Fruit fly (Drosophila melanogaster) whole organism, embryonic: ENCODE measurements around the gene ppk30.

Experiments
- Abd-B ChIP-seq: fragments of 200-800 bp; sonication (Bioruptor generic); optimal IDR thresholded peaks from 2 replicates; lab custom pipeline; 2018; ENCODE audit warnings: missing biosample characterization, mild to moderate bottlenecking, missing genetic modification characterization, moderate library complexity
- Awh ChIP-seq: fragments of 200-800 bp; sonication (Bioruptor generic); IDR thresholded peaks from 2 replicates; pipeline ENCODE4, ENCODE4 v1.3.6; 2022; ENCODE audit warnings: missing biosample characterization, missing genetic modification characterization
- BEAF-32 ChIP-seq: fragments of 200-800 bp; sonication (Bioruptor generic); optimal IDR thresholded peaks from 3 replicates; lab custom pipeline; 2017; ENCODE audit warnings: missing biosample characterization, missing genetic modification characterization, mild to moderate bottlenecking, moderate library complexity, missing genetic modification reagents
- CG10979 ChIP-seq: fragments of 200-800 bp; sonication (Bioruptor generic); optimal IDR thresholded peaks from 2 replicates; lab custom pipeline; 2018; ENCODE audit warnings: missing biosample characterization, mild to moderate bottlenecking, missing genetic modification characterization, moderate library complexity
- CG11398 ChIP-seq: fragments of 200-800 bp; sonication (Bioruptor generic); optimal IDR thresholded peaks from 2 replicates; lab custom pipeline; 2016; ENCODE audit warnings: missing biosample characterization, missing genetic modification characterization
- CG11456 ChIP-seq: fragments of 200-800 bp; sonication (Bioruptor generic); IDR thresholded peaks from 3 replicates; pipeline ENCODE4 v1.3.6; 2022; ENCODE audit warnings: missing biosample characterization, missing genetic modification characterization
- CG13287 ChIP-seq: fragments of 200-800 bp; sonication (Bioruptor generic); IDR thresholded peaks from 2 replicates; pipeline ENCODE4 v1.3.6; 2022; ENCODE audit warnings: missing biosample characterization, missing genetic modification characterization; ENCODE audit not compliant: partially characterized antibody
- CG13296 ChIP-seq: fragments of 200-800 bp; sonication (Bioruptor generic); optimal IDR thresholded peaks from 3 replicates; lab custom pipeline; 2018; ENCODE audit warnings: missing biosample characterization, mild to moderate bottlenecking, missing genetic modification characterization
- CG14710 ChIP-seq: fragments of 200-800 bp; sonication (Bioruptor generic); optimal IDR thresholded peaks from 3 replicates; lab custom pipeline; 2019; ENCODE audit warnings: missing biosample characterization, mild to moderate bottlenecking, missing genetic modification characterization, moderate library complexity
- CG14965 ChIP-seq: fragments of 200-800 bp; sonication (Bioruptor generic); optimal IDR thresholded peaks from 2 replicates; lab custom pipeline; 2016; ENCODE audit warnings: missing biosample characterization, missing genetic modification characterization, borderline replicate concordance
- CG1529 ChIP-seq: fragments of 200-800 bp; sonication (Bioruptor generic); optimal IDR thresholded peaks from 3 replicates; lab custom pipeline; 2018; ENCODE audit warnings: missing biosample characterization, missing genetic modification characterization
- CG16863 ChIP-seq: fragments of 200-800 bp; sonication (Bioruptor generic); optimal IDR thresholded peaks from 3 replicates; lab custom pipeline; 2016; ENCODE audit warnings: missing biosample characterization, missing genetic modification characterization
- CG17912 ChIP-seq: fragments of 200-800 bp; sonication (Bioruptor generic); optimal IDR thresholded peaks from 2 replicates; lab custom pipeline; 2018; ENCODE audit warnings: missing biosample characterization, mild to moderate bottlenecking, missing genetic modification characterization
- CG18764 ChIP-seq: fragments of 200-800 bp; sonication (Bioruptor generic); optimal IDR thresholded peaks from 3 replicates; lab custom pipeline; 2016; ENCODE audit warnings: missing biosample characterization, missing genetic modification characterization
- CG32532 ChIP-seq: fragments of 200-800 bp; sonication (Bioruptor generic); IDR thresholded peaks from 2 replicates; pipeline ENCODE4 v1.3.6; 2022; ENCODE audit warnings: missing biosample characterization, missing genetic modification characterization
- CG32772 ChIP-seq: fragments of 200-800 bp; sonication (Bioruptor generic); IDR thresholded peaks from 2 replicates; pipeline ENCODE4 v1.3.6; 2022; ENCODE audit warnings: missing biosample characterization, missing genetic modification characterization
- CG34422 ChIP-seq: fragments of 200-800 bp; sonication (Bioruptor generic); IDR thresholded peaks from 3 replicates; pipeline ENCODE4 v1.3.6; 2022; ENCODE audit warnings: missing biosample characterization, missing genetic modification characterization
- CG6683 ChIP-seq: fragments of 200-800 bp; sonication (Bioruptor generic); optimal IDR thresholded peaks from 2 replicates; lab custom pipeline; 2017; ENCODE audit warnings: missing biosample characterization, mild to moderate bottlenecking, missing genetic modification characterization, missing genetic modification reagents
- CG7987 ChIP-seq: fragments of 200-800 bp; sonication (Bioruptor generic); optimal IDR thresholded peaks from 2 replicates; lab custom pipeline; 2018; ENCODE audit warnings: missing biosample characterization, mild to moderate bottlenecking, missing genetic modification characterization, moderate library complexity
- CG9727 ChIP-seq: fragments of 200-800 bp; sonication (Bioruptor generic); optimal IDR thresholded peaks from 3 replicates; lab custom pipeline; 2017; ENCODE audit warnings: missing biosample characterization, mild to moderate bottlenecking, missing genetic modification characterization
- CTCF ChIP-seq: fragments of 200-800 bp; sonication (Bioruptor generic); optimal IDR thresholded peaks from 2 replicates; lab custom pipeline; 2017; ENCODE audit warnings: missing biosample characterization, mild to moderate bottlenecking, missing genetic modification characterization, moderate library complexity
- Dbx ChIP-seq: fragments of 200-800 bp; sonication (Bioruptor generic); IDR thresholded peaks from 3 replicates; pipeline ENCODE4 v1.3.6; 2022; ENCODE audit warnings: missing biosample characterization, missing genetic modification characterization
- Dll ChIP-seq: fragments of 200-800 bp; sonication (Bioruptor generic); IDR thresholded peaks from 4 replicates; pipeline ENCODE4 v1.3.6; 2022; ENCODE audit warnings: missing biosample characterization, missing genetic modification characterization; ENCODE audit not compliant: partially characterized antibody
- Doc2 ChIP-seq: fragments of 200-800 bp; sonication (Bioruptor generic); IDR thresholded peaks from 2 replicates; pipeline ENCODE4 v1.3.6; 2022; ENCODE audit warnings: missing biosample characterization, missing genetic modification characterization
- HLHmδ ChIP-seq: fragments of 200-800 bp; sonication (Bioruptor generic); optimal IDR thresholded peaks from 2 replicates; lab custom pipeline; 2018; ENCODE audit warnings: missing biosample characterization, mild to moderate bottlenecking, missing genetic modification characterization, moderate library complexity
- Hmr ChIP-seq: fragments of 200-800 bp; sonication (Bioruptor generic); optimal IDR thresholded peaks from 3 replicates; lab custom pipeline; 2017; ENCODE audit warnings: mild to moderate bottlenecking, missing biosample characterization, missing genetic modification reagents, missing genetic modification characterization
- Hr78 ChIP-seq, 2 experiments: fragments of 200-800 bp in 1 of 2; fragments of >200 bp in 1 of 2; sonication (Bioruptor generic) in 1 of 2; optimal IDR thresholded peaks; 2 replicates each; lab custom pipeline; 2017 to 2019; ENCODE audit warnings: missing biosample characterization in 2 of 2, missing genetic modification characterization in 2 of 2, mild to moderate bottlenecking in 1 of 2, moderate library complexity in 1 of 2
- Mrtf ChIP-seq: fragments of 200-800 bp; sonication (Bioruptor generic); IDR thresholded peaks from 3 replicates; pipeline ENCODE4 v1.3.6; 2022; ENCODE audit warnings: missing biosample characterization, missing genetic modification characterization
- Taf1 ChIP-seq: fragments of 200-800 bp; sonication (Bioruptor generic); IDR thresholded peaks from 2 replicates; pipeline ENCODE4 v1.3.6; 2022; ENCODE audit warnings: missing biosample characterization, missing genetic modification characterization
- Usf ChIP-seq: fragments of 200-800 bp; sonication (Bioruptor generic); optimal IDR thresholded peaks from 2 replicates; lab custom pipeline; 2017; ENCODE audit warnings: missing genotype, missing biosample characterization, missing genetic modification characterization
- bowl ChIP-seq: fragments of 200-800 bp; sonication (Bioruptor generic); IDR thresholded peaks from 2 replicates; pipeline ENCODE4 v1.3.6; 2022; ENCODE audit warnings: missing biosample characterization, missing genetic modification characterization
- br ChIP-seq: fragments of >200 bp; optimal IDR thresholded peaks from 2 replicates; lab custom pipeline; 2017
- chif ChIP-seq, 2 experiments: fragments of 200-800 bp; sonication (Bioruptor generic); optimal IDR thresholded peaks; 3 replicates each; lab custom pipeline; 2016; ENCODE audit warnings: missing biosample characterization in 2 of 2, missing genetic modification characterization in 2 of 2
- chinmo ChIP-seq: fragments of 200-800 bp; sonication (Bioruptor generic); IDR thresholded peaks from 4 replicates; pipeline ENCODE4 v1.3.6; 2022; ENCODE audit warnings: missing biosample characterization, missing genetic modification characterization; ENCODE audit not compliant: partially characterized antibody
- chn ChIP-seq: fragments of 200-800 bp; sonication (Bioruptor generic); optimal IDR thresholded peaks from 2 replicates; lab custom pipeline; 2016; ENCODE audit warnings: missing biosample characterization, missing genetic modification characterization
- ci ChIP-seq: fragments of 200-800 bp; sonication (Bioruptor generic); IDR thresholded peaks from 3 replicates; pipeline ENCODE4 v1.3.6; 2022; ENCODE audit warnings: missing biosample characterization, missing genetic modification characterization
- emc ChIP-seq: fragments of 200-800 bp; sonication (Bioruptor generic); optimal IDR thresholded peaks from 2 replicates; lab custom pipeline; 2016; ENCODE audit warnings: missing biosample characterization, missing genetic modification characterization
- en ChIP-seq: fragments of 200-800 bp; sonication (Bioruptor generic); optimal IDR thresholded peaks from 2 replicates; lab custom pipeline; 2016; ENCODE audit warnings: missing biosample characterization, missing genetic modification characterization
- gce ChIP-seq: fragments of 200-800 bp; sonication (Bioruptor generic); IDR thresholded peaks from 3 replicates; pipeline ENCODE4 v1.3.6; 2022; ENCODE audit warnings: missing biosample characterization, missing genetic modification characterization
- gro ChIP-seq: fragments of 200-800 bp; sonication (Bioruptor generic); optimal IDR thresholded peaks from 2 replicates; lab custom pipeline; 2016; ENCODE audit warnings: missing biosample characterization, missing genetic modification characterization
- kni ChIP-seq: fragments of 200-800 bp; sonication (Bioruptor generic); optimal IDR thresholded peaks from 3 replicates; lab custom pipeline; 2017; ENCODE audit warnings: mild to moderate bottlenecking, missing biosample characterization, missing genetic modification reagents, missing genetic modification characterization
- mam ChIP-seq: fragments of 200-800 bp; sonication (Bioruptor generic); optimal IDR thresholded peaks from 3 replicates; lab custom pipeline; 2016; ENCODE audit warnings: missing biosample characterization, missing genetic modification characterization
- nmo ChIP-seq: fragments of 200-800 bp; sonication (Bioruptor generic); optimal IDR thresholded peaks from 2 replicates; lab custom pipeline; 2018; ENCODE audit warnings: missing biosample characterization, mild to moderate bottlenecking, missing genetic modification characterization, moderate library complexity
- pnt ChIP-seq: fragments of 200-800 bp; sonication (Bioruptor generic); optimal IDR thresholded peaks from 3 replicates; lab custom pipeline; 2016; ENCODE audit warnings: missing biosample characterization, missing genetic modification characterization
- ro ChIP-seq: fragments of 200-800 bp; sonication (Bioruptor generic); IDR thresholded peaks from 2 replicates; pipeline ENCODE4 v1.3.6; 2022; ENCODE audit warnings: missing biosample characterization, missing genetic modification characterization
- row ChIP-seq: fragments of 200-800 bp; sonication (Bioruptor generic); IDR thresholded peaks from 3 replicates; pipeline ENCODE4 v1.3.6; 2022; ENCODE audit warnings: missing biosample characterization, missing genetic modification characterization
- schlank ChIP-seq: fragments of 200-800 bp; sonication (Bioruptor generic); optimal IDR thresholded peaks from 2 replicates; lab custom pipeline; 2018; ENCODE audit warnings: missing biosample characterization, mild to moderate bottlenecking, missing genetic modification characterization
- sens ChIP-seq: fragments of 200-800 bp; sonication (Bioruptor generic); peaks from one replicate; lab custom pipeline; 2016; ENCODE audit warnings: missing biosample characterization, missing genetic modification characterization
- slp2 ChIP-seq: fragments of 200-800 bp; sonication (Bioruptor generic); optimal IDR thresholded peaks from 2 replicates; lab custom pipeline; 2016; ENCODE audit warnings: missing biosample characterization, missing genetic modification characterization
- tll ChIP-seq, 2 experiments: fragments of 200-800 bp in 1 of 2; fragments of >200 bp in 1 of 2; sonication (Bioruptor generic) in 1 of 2; optimal IDR thresholded peaks; 2 replicates each; lab custom pipeline; 2017 to 2019; ENCODE audit warnings: missing biosample characterization in 2 of 2, missing genetic modification characterization in 2 of 2, mild to moderate bottlenecking in 1 of 2, moderate library complexity in 1 of 2
- vnd ChIP-seq: fragments of 200-800 bp; sonication (Bioruptor generic); IDR thresholded peaks from 3 replicates; pipeline ENCODE4 v1.3.6; 2022; ENCODE audit warnings: missing biosample characterization, missing genetic modification characterization; ENCODE audit not compliant: partially characterized antibody
- wek ChIP-seq: fragments of 200-800 bp; sonication (Bioruptor generic); optimal IDR thresholded peaks from 3 replicates; lab custom pipeline; 2018; ENCODE audit warnings: missing biosample characterization, mild to moderate bottlenecking, missing genetic modification characterization, moderate library complexity

Gene ppk30

dm6 chr3R:29696359-29696758 lies 27.4 kb downstream of the ppk30 start (continued):
- TF ChIP-seq kni (no peak), gro (GFP tag; lab: Kevin White, UChicago) (no peak), CG9727 (GFP tag; lab: Kevin White, UChicago) (peak; percentile 59), CG10979 (tag; lab: Kevin White, UChicago) (peak; percentile 65), CG7987 (GFP tag; lab: Kevin White, UChicago) (no peak), Mrtf (GFP tag; lab: Robert Waterston, UW) (no peak), Dbx (GFP tag; lab: Robert Waterston, UW) (no peak), Hr78 (GFP tag; optimal IDR thresholded peaks at IDR 0.05; lab: Kevin White, UChicago) (no peak), nmo (GFP tag; lab: Kevin White, UChicago) (peak; percentile 14), emc (GFP tag; lab: Kevin White, UChicago) (no peak), CG14710 (tag; lab: Kevin White, UChicago) (peak; percentile 38), tll (GFP tag; optimal IDR thresholded peaks at IDR 0.05; lab: Kevin White, UChicago) (no peak), ci (0 out of 3 replicates have a peak, but pooled peaks have one; percentile 24), CG13287 (GFP tag; lab: Robert Waterston, UW) (no peak), BEAF-32 (GFP tag; lab: Kevin White, UChicago) (no peak), vnd (GFP tag; lab: Robert Waterston, UW) (no peak), slp2 (GFP tag; lab: Kevin White, UChicago) (no peak), Awh (GFP tag; lab: Robert Waterston, UW) (no peak), mam (GFP tag; lab: Kevin White, UChicago) (no peak), chn (peak; percentile 6), Abd-B (no peak), br (no peak), CG1529 (no peak), CG17912 (GFP tag; lab: Kevin White, UChicago) (no peak), ro (GFP tag; lab: Robert Waterston, UW) (no peak), CG32532 (GFP tag; lab: Robert Waterston, UW) (no peak), en (GFP tag; lab: Kevin White, UChicago) (no peak), pnt (GFP tag; lab: Kevin White, UChicago) (peak; percentile 29), CG14965 (no peak), CG13296 (GFP tag; lab: Kevin White, UChicago) (no peak), CG32772 (GFP tag; lab: Robert Waterston, UW) (0 out of 2 replicates have a peak, but pooled peaks have one; percentile 25), CG11398 (GFP tag; lab: Kevin White, UChicago) (no peak), row (GFP tag; lab: Robert Waterston, UW) (peak; percentile 33; the same call in 2 of the 3 replicates), CTCF (GFP tag; lab: Kevin White, UChicago) (no peak), schlank (tag; lab: Kevin White, UChicago) (no peak), CG16863 (GFP tag; lab: Kevin White, UChicago) (no peak), CG6683 (GFP tag; lab: Kevin White, UChicago) (no peak), Dll (GFP tag; lab: Robert Waterston, UW) (no peak), chinmo (GFP tag; lab: Robert Waterston, UW) (no peak), HLHmδ (GFP tag; lab: Kevin White, UChicago) (no peak), Doc2 (GFP tag; lab: Robert Waterston, UW) (no peak), wek (GFP tag; lab: Kevin White, UChicago) (no peak), Hmr (GFP tag; lab: Kevin White, UChicago) (no peak), CG11456 (GFP tag; lab: Robert Waterston, UW) (no peak), bowl (no peak), Usf (GFP tag; lab: Kevin White, UChicago) (no peak), sens (GFP tag; lab: Kevin White, UChicago) (peak; percentile 89), CG18764 (GFP tag; lab: Kevin White, UChicago) (no peak), CG34422 (0 out of 3 replicates have a peak, but pooled peaks have one; percentile 11), Taf1 (GFP tag; lab: Robert Waterston, UW) (no peak), gce (GFP tag; lab: Robert Waterston, UW) (no peak), chif (GFP tag; optimal IDR thresholded peaks at IDR 0.05; lab: Kevin White, UChicago) (peak; percentile 21 to 50)
